Worm (Caenorhabditis elegans) whole organism, mixed stage, embryonic: ENCODE data around the gene haly-1.

ENCODE experiments used
- M03D4.4 ChIP-seq: sonication (generic microtip); optimal IDR thresholded peaks from 2 replicates; lab custom pipeline; 2017; ENCODE audit warnings: mild to moderate bottlenecking, missing genetic modification characterization, missing compliant biosample characterization
- blmp-1 ChIP-seq: fragments of 150-350 bp; optimal IDR thresholded peaks from 2 replicates; lab custom pipeline; 2014; ENCODE audit warnings: missing biosample characterization, missing genetic modification characterization
- ceh-39 ChIP-seq: fragments of 150-350 bp; optimal IDR thresholded peaks from 2 replicates; lab custom pipeline; 2014; ENCODE audit warnings: missing biosample characterization, missing genetic modification characterization
- ces-1 ChIP-seq: fragments of 150-350 bp; optimal IDR thresholded peaks from 2 replicates; lab custom pipeline; 2014; ENCODE audit warnings: missing biosample characterization, missing genetic modification reagents, missing genetic modification characterization
- cnd-1 ChIP-seq: fragments of 200-800 bp; sonication (Bioruptor generic); optimal IDR thresholded peaks from 2 replicates; lab custom pipeline; 2018; ENCODE audit warnings: mild to moderate bottlenecking, missing genetic modification characterization, missing compliant biosample characterization
- drap-1 ChIP-seq: fragments of 200-800 bp; sonication (Bioruptor generic); optimal IDR thresholded peaks from 3 replicates; lab custom pipeline; 2018; ENCODE audit warnings: mild to moderate bottlenecking, missing genetic modification characterization, missing compliant biosample characterization
- elt-1 ChIP-seq: sonication (generic microtip); optimal IDR thresholded peaks from 2 replicates; lab custom pipeline; 2017; ENCODE audit warnings: missing genetic modification characterization, mild to moderate bottlenecking, missing compliant biosample characterization, antibody characterized with exemption, moderate library complexity, borderline replicate concordance; ENCODE audit not compliant: insufficient read depth
- elt-3 ChIP-seq: fragments of 150-350 bp; optimal IDR thresholded peaks from 2 replicates; lab custom pipeline; 2014; ENCODE audit warnings: missing biosample characterization, missing genetic modification characterization
- flh-1 ChIP-seq: fragments of 200-800 bp; sonication (Bioruptor generic); optimal IDR thresholded peaks from 2 replicates; lab custom pipeline; 2018; ENCODE audit warnings: mild to moderate bottlenecking, missing genetic modification characterization, moderate library complexity, missing compliant biosample characterization
- hlh-1 ChIP-seq: fragments of 150-350 bp; optimal IDR thresholded peaks from 2 replicates; lab custom pipeline; 2014; ENCODE audit warnings: missing biosample characterization, missing genetic modification reagents, missing genetic modification characterization
- lin-13 ChIP-seq: fragments of 150-350 bp; optimal IDR thresholded peaks from 2 replicates; lab custom pipeline; 2014; ENCODE audit warnings: missing biosample characterization, missing genetic modification characterization
- lsy-2 ChIP-seq: fragments of 150-350 bp; optimal IDR thresholded peaks from 2 replicates; lab custom pipeline; 2014; ENCODE audit warnings: missing biosample characterization, missing genetic modification characterization
- mab-5 ChIP-seq: fragments of 150-350 bp; optimal IDR thresholded peaks from 2 replicates; lab custom pipeline; 2014; ENCODE audit warnings: missing biosample characterization, missing genetic modification characterization
- mep-1 ChIP-seq: fragments of 150-350 bp; optimal IDR thresholded peaks from 2 replicates; lab custom pipeline; 2017; ENCODE audit warnings: missing biosample characterization, missing genetic modification reagents, missing genetic modification characterization, inconsistent platforms
- mls-2 ChIP-seq: sonication (generic microtip); optimal IDR thresholded peaks from 2 replicates; lab custom pipeline; 2016; ENCODE audit warnings: mild to moderate bottlenecking, missing genetic modification characterization, moderate library complexity, missing compliant biosample characterization
- nhr-12 ChIP-seq: fragments of 150-350 bp; optimal IDR thresholded peaks from 2 replicates; lab custom pipeline; 2014; ENCODE audit warnings: missing biosample characterization, missing genetic modification characterization
- nhr-2 ChIP-seq: fragments of 150-350 bp; optimal IDR thresholded peaks from 2 replicates; lab custom pipeline; 2014; ENCODE audit warnings: missing biosample characterization, missing genetic modification characterization
- nhr-237 ChIP-seq: fragments of 150-350 bp; optimal IDR thresholded peaks from 2 replicates; lab custom pipeline; 2014; ENCODE audit warnings: missing biosample characterization, missing genetic modification characterization
- nhr-28 ChIP-seq: fragments of 150-350 bp; optimal IDR thresholded peaks from 2 replicates; lab custom pipeline; 2014; ENCODE audit warnings: missing biosample characterization, missing genetic modification characterization
- nhr-76 ChIP-seq: sonication (generic microtip); optimal IDR thresholded peaks from 2 replicates; lab custom pipeline; 2017; ENCODE audit warnings: missing biosample characterization, missing genetic modification characterization
- pha-4 ChIP-seq: fragments of 150-350 bp; optimal IDR thresholded peaks from 2 replicates; lab custom pipeline; 2018; ENCODE audit warnings: missing biosample characterization, missing genetic modification reagents, missing genetic modification characterization
- sem-2 ChIP-seq: fragments of 200-800 bp; sonication (Bioruptor generic); optimal IDR thresholded peaks from 2 replicates; lab custom pipeline; 2018; ENCODE audit warnings: mild to moderate bottlenecking, missing genetic modification characterization, missing compliant biosample characterization
- sptf-1 ChIP-seq: sonication (generic microtip); optimal IDR thresholded peaks from 2 replicates; lab custom pipeline; 2017; ENCODE audit warnings: mild to moderate bottlenecking, missing genetic modification characterization, moderate library complexity, missing compliant biosample characterization
- tbx-8 ChIP-seq: fragments of 200-800 bp; sonication (Bioruptor generic); optimal IDR thresholded peaks from 2 replicates; lab custom pipeline; 2018; ENCODE audit warnings: mild to moderate bottlenecking, missing genetic modification characterization, moderate library complexity, missing compliant biosample characterization
- unc-120 ChIP-seq: sonication (generic microtip); optimal IDR thresholded peaks from 2 replicates; lab custom pipeline; 2017; ENCODE audit warnings: missing genetic modification characterization, missing compliant biosample characterization; ENCODE audit not compliant: poor library complexity, severe bottlenecking
- unc-39 ChIP-seq: fragments of 150-350 bp; optimal IDR thresholded peaks from 2 replicates; lab custom pipeline; 2014; ENCODE audit warnings: missing biosample characterization, missing genetic modification characterization
- unc-62 ChIP-seq: fragments of 150-350 bp; optimal IDR thresholded peaks from 2 replicates; lab custom pipeline; 2014; ENCODE audit warnings: missing biosample characterization, missing genetic modification reagents, missing genetic modification characterization

The haly-1 gene

DNA sequence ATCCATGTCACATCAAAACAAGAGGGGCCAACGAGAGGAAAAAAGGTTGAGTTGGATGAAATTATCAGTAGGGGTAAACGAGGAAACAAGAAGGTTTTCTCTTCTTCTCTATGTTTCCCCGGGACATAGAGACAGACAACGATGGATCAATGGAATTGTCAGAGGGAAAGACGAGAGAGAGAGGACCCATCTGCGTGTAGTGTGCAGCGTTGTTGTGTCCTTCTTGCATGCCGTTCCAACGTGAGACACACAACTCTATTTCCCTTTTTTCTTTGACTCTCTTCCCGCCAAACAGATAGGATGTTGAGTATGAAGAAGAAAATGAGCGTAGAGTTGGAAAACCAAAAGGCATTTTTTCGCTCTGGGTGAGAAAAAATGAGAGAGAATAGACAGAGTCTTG is 4.6 kb upstream of the haly-1 start:
- TF ChIP-seq mls-2 (tag; lab: Kevin White, UChicago) (peak; percentile 25), hlh-1 (peak; percentile 74), drap-1 (GFP tag; lab: Kevin White, UChicago) (peak; percentile 45), sem-2 (GFP tag; lab: Kevin White, UChicago) (no peak), M03D4.4 (tag; lab: Kevin White, UChicago) (peak; percentile 27), pha-4 (tag; lab: Kevin White, UChicago) (no peak), elt-3 (tag; lab: Kevin White, UChicago) (no peak), mab-5 (tag; lab: Kevin White, UChicago) (no peak), unc-62 (GFP tag; lab: Kevin White, UChicago) (peak; percentile 72), mep-1 (tag; lab: Kevin White, UChicago) (peak; percentile 72), cnd-1 (tag; lab: Kevin White, UChicago) (peak; percentile 18), tbx-8 (GFP tag; lab: Kevin White, UChicago) (no peak), elt-1 (tag; lab: Kevin White, UChicago) (no peak), nhr-12 (tag; lab: Kevin White, UChicago) (peak; percentile 35), lin-13 (no peak), ces-1 (GFP tag; lab: Kevin White, UChicago) (peak; percentile 69), unc-120 (tag; lab: Kevin White, UChicago) (peak; percentile 86)
- TF ChIP-seq, all 35 proteins: peak for 10

DNA sequence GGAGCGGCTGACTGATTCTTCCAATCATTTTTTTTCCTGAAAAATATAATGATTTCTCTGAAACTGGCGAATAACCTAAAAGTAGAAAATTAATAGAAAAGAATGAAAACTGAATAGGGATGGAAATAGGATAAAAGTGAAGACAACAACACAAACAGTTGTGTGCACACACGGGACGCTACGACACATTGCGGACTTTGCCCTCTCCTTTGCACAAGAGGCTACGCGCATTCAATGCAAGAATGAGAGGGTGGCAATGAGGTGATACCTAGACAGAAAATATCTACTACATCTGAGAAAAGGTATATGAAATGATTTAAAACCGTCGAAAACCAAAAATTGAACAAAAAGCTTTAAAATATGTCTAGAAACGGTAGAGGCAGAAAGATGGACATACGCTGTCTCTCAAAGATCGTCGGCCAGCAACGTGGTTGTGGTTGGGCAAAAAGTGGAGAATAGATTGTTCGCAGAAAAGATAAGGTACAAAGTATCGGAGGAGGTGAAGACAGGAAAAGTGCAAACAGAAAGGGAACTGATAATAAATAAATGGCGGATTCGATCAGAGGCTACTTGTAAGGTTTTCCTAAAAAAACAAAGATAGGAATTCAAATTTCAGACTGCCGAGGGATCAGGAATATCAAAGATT is 3.8 kb upstream of the haly-1 start, which contains the start of gene suca-1:
TSS of gene suca-1 (minus strand) at position 36 of the 646 bp plus-strand sequence.
- TF ChIP-seq lin-13: peak; percentile 49
- peak; percentile 54 for TF ChIP-seq drap-1 (GFP tag; lab: Kevin White, UChicago)
- TF ChIP-seq nhr-12 (tag; lab: Kevin White, UChicago): no peak
- TF ChIP-seq tbx-8 (GFP tag; lab: Kevin White, UChicago): no peak
- peak; percentile 32 for TF ChIP-seq pha-4 (tag; lab: Kevin White, UChicago)
- peak; percentile 69 for TF ChIP-seq hlh-1
- no peak for TF ChIP-seq lsy-2 (tag; lab: Kevin White, UChicago)
- peak; percentile 55 for TF ChIP-seq cnd-1 (tag; lab: Kevin White, UChicago)
- TF ChIP-seq unc-120 (tag; lab: Kevin White, UChicago): peak; percentile 14
- TF ChIP-seq nhr-237 (tag; lab: Kevin White, UChicago): peak; percentile 17
- TF ChIP-seq sptf-1 (tag; lab: Kevin White, UChicago): peak; percentile 70
- peak; percentile 57 for TF ChIP-seq mep-1 (tag; lab: Kevin White, UChicago)
- peak; percentile 35 for TF ChIP-seq M03D4.4 (tag; lab: Kevin White, UChicago)

DNA sequence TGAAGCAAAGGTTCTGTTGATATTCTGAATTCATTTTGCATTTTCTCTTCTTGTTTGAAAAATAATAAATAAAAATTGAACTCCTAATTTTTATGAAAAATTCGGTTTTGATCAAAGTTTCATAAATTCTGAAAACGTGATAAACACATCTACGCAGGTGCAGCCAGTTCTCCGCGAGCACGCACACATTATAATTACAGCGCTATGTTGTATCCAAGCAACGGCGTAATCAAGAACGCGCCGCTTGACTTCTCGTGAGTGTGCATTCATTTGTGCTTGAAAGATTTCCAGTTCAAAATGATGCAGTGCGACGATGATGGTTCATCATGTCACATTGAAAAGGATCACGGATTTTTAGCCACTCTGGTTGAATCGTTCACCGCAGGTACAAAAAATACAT is 4.5 kb downstream of the haly-1 start, which contains the start of gene F47B10.3:
TSS of gene F47B10.3 (plus strand) at position 301 of the 400 bp plus-strand sequence.
- TF ChIP-seq unc-39 (no peak), pha-4 (tag; lab: Kevin White, UChicago) (no peak), mep-1 (tag; lab: Kevin White, UChicago) (no peak), lsy-2 (tag; lab: Kevin White, UChicago) (no peak), hlh-1 (no peak), nhr-76 (tag; lab: Kevin White, UChicago) (no peak), mab-5 (tag; lab: Kevin White, UChicago) (no peak), sem-2 (GFP tag; lab: Kevin White, UChicago) (no peak), blmp-1 (tag; lab: Kevin White, UChicago) (no peak)

DNA sequence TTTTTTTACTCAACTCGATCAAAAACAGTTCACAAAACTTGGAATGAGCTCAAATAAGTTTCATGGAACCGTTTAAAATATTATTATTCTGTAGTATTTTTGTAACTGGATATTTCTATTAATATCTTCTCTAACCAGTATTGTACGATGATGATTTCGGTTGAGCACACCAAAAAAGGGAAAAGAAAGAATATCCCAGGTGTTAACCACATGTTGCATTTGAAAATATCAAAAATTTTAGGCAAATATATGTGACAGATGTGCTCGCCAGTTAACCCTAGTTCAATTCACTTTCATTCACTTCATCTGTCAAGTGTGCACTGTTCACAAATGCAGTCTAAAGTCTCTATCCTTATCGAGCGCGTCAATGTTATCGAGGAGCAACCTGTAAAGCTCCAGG is 5.4 kb downstream of the haly-1 start, which contains the start of gene F47B10.4:
TSS of gene F47B10.4 (plus strand) at position 301 of the 400 bp plus-strand sequence.
- no peak for TF ChIP-seq nhr-12 (tag; lab: Kevin White, UChicago)

DNA sequence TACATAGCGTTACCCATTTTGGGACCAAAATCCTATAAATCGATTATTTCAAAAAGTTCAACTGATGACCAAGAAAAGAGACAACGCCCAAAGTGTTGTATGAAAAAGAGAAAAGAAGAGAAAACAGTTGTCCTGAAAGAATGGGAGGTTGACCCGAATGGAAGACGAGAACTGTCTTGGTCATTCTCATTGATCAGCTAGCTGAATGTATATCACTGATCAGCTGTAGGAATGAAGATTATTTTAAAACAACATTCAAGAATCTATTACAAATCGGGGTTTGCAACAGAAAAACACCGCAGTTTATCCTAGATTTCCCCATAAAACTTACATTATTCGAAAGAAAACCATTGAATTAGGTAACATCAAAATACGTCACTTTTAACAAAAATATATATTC is 5.9 kb downstream of the haly-1 start, which contains the start of gene F47B10.5:
TSS of gene F47B10.5 (minus strand) at position 101 of the 400 bp plus-strand sequence.
- TF ChIP-seq nhr-28: no peak
- no peak for TF ChIP-seq elt-1 (tag; lab: Kevin White, UChicago)
- TF ChIP-seq blmp-1 (tag; lab: Kevin White, UChicago): no peak
- no peak for TF ChIP-seq elt-3 (tag; lab: Kevin White, UChicago)
- TF ChIP-seq hlh-1: no peak
- no peak for TF ChIP-seq ceh-39 (tag; lab: Kevin White, UChicago)
- TF ChIP-seq unc-62 (GFP tag; lab: Kevin White, UChicago): no peak
- TF ChIP-seq unc-39: no peak
- no peak for TF ChIP-seq flh-1 (GFP tag; lab: Kevin White, UChicago)
- TF ChIP-seq nhr-2 (tag; lab: Kevin White, UChicago): no peak
